Worm (Caenorhabditis elegans) whole organism, L4 larva: Measurements from ENCODE around the gene sra-6.
A peak's percentile ranks its signal among the peaks of the same experiment; 100 is the strongest.

ENCODE experiments used
- F10B5.3 ChIP-seq: sonication (generic microtip); optimal IDR thresholded peaks from 2 replicates; lab custom pipeline; 2016; ENCODE audit warnings: mild to moderate bottlenecking, missing genetic modification characterization, missing compliant biosample characterization
- F49E8.2 ChIP-seq: sonication (generic microtip); optimal IDR thresholded peaks from 2 replicates; lab custom pipeline; 2016; ENCODE audit warnings: missing compliant biosample characterization, mild to moderate bottlenecking, missing genetic modification characterization, borderline replicate concordance
- R02D3.7 ChIP-seq: fragments of 150-350 bp; sonication (generic microtip); optimal IDR thresholded peaks from 3 replicates; lab custom pipeline; 2014; ENCODE audit warnings: missing biosample characterization, missing genetic modification characterization
- T20F7.1 ChIP-seq: fragments of 200-800 bp; sonication (Bioruptor generic); optimal IDR thresholded peaks from 2 replicates; lab custom pipeline; 2018; ENCODE audit warnings: mild to moderate bottlenecking, missing genetic modification characterization, missing compliant biosample characterization
- T26A8.4 ChIP-seq: fragments of 200-800 bp; sonication (Bioruptor generic); IDR thresholded peaks from 2 replicates; pipeline ENCODE4 v1.3.6; 2022; ENCODE audit warnings: missing genetic modification characterization, missing compliant biosample characterization
- Y5F2A.4 ChIP-seq: fragments of 200-800 bp; sonication (Bioruptor generic); optimal IDR thresholded peaks from 2 replicates; lab custom pipeline; 2018; ENCODE audit warnings: mild to moderate bottlenecking, missing genetic modification characterization, missing compliant biosample characterization
- Y75B8A.6 ChIP-seq: fragments of 200-800 bp; sonication (Bioruptor generic); IDR thresholded peaks from 2 replicates; pipeline ENCODE4 v1.3.6; 2022; ENCODE audit warnings: missing genetic modification reagents, missing genetic modification characterization, missing compliant biosample characterization
- ZK337.2 ChIP-seq: fragments of 200-800 bp; sonication (Bioruptor generic); IDR thresholded peaks from 2 replicates; pipeline ENCODE4 v1.3.6; 2022; ENCODE audit warnings: missing genetic modification reagents, missing genetic modification characterization, missing compliant biosample characterization
- ZK546.5 ChIP-seq, 2 experiments: sonication (generic microtip); optimal IDR thresholded peaks; 2 replicates each; lab custom pipeline; 2017; ENCODE audit warnings: missing biosample characterization in 2 of 2, missing genetic modification characterization in 2 of 2
- ama-1 ChIP-seq: fragments of 150-350 bp; optimal IDR thresholded peaks from 2 replicates; lab custom pipeline; 2014; ENCODE audit warnings: inconsistent platforms, mixed read lengths
- arid-1 ChIP-seq: fragments of 200-800 bp; sonication (Bioruptor generic); conservative IDR thresholded peaks from 2 replicates; pipeline ENCODE4 v1.3.6; 2022; ENCODE audit warnings: missing genetic modification reagents, missing genetic modification characterization, missing compliant biosample characterization
- attf-4 ChIP-seq: sonication (generic microtip); optimal IDR thresholded peaks from 3 replicates; lab custom pipeline; 2017; ENCODE audit warnings: missing biosample characterization, missing genetic modification characterization
- ceh-28 ChIP-seq: fragments of 150-350 bp; optimal IDR thresholded peaks from 2 replicates; lab custom pipeline; 2014; ENCODE audit warnings: missing biosample characterization, missing genetic modification reagents, missing genetic modification characterization
- ceh-32 ChIP-seq: sonication (generic microtip); optimal IDR thresholded peaks from 2 replicates; lab custom pipeline; 2016; ENCODE audit warnings: mild to moderate bottlenecking, missing genetic modification characterization, missing compliant biosample characterization; ENCODE audit not compliant: poor library complexity
- ceh-62 ChIP-seq: sonication (generic microtip); optimal IDR thresholded peaks from 2 replicates; lab custom pipeline; 2017; ENCODE audit warnings: missing biosample characterization, missing genetic modification characterization
- ces-1 ChIP-seq: fragments of 150-350 bp; sonication (generic microtip); optimal IDR thresholded peaks from 4 replicates; lab custom pipeline; 2014; ENCODE audit warnings: missing biosample characterization, missing genetic modification reagents, missing genetic modification characterization
- ctbp-1 ChIP-seq: fragments of 200-800 bp; sonication (Bioruptor generic); IDR thresholded peaks from 2 replicates; pipeline ENCODE4 v1.3.6; 2022; ENCODE audit warnings: missing genetic modification reagents, missing genetic modification characterization, missing compliant biosample characterization
- daf-8 ChIP-seq: fragments of 200-800 bp; sonication (Bioruptor generic); IDR thresholded peaks from 2 replicates; pipeline ENCODE4 v1.3.6; 2022; ENCODE audit warnings: missing genetic modification characterization, missing compliant biosample characterization
- dmd-6 ChIP-seq: fragments of 200-800 bp; sonication (Bioruptor generic); IDR thresholded peaks from 2 replicates; pipeline ENCODE4 v1.3.6; 2022; ENCODE audit warnings: missing genetic modification reagents, missing genetic modification characterization, missing compliant biosample characterization
- dmd-8 ChIP-seq: fragments of 200-800 bp; sonication (Bioruptor generic); IDR thresholded peaks from 2 replicates; pipeline ENCODE4 v1.3.6; 2022; ENCODE audit warnings: missing genetic modification characterization, missing compliant biosample characterization
- dve-1 ChIP-seq: sonication (generic microtip); optimal IDR thresholded peaks from 2 replicates; lab custom pipeline; 2017; ENCODE audit warnings: antibody characterized with exemption, mild to moderate bottlenecking, missing genetic modification characterization, missing compliant biosample characterization; ENCODE audit not compliant: insufficient read depth
- egl-27 ChIP-seq: sonication (generic microtip); optimal IDR thresholded peaks from 3 replicates; lab custom pipeline; 2017; ENCODE audit warnings: missing biosample characterization, missing genetic modification reagents, missing genetic modification characterization
- fos-1 ChIP-seq: fragments of 150-350 bp; optimal IDR thresholded peaks from 2 replicates; lab custom pipeline; 2014; ENCODE audit warnings: missing biosample characterization, missing genetic modification characterization
- hlh-11 ChIP-seq: fragments of 200-800 bp; sonication (Bioruptor generic); optimal IDR thresholded peaks from 2 replicates; lab custom pipeline; 2018; ENCODE audit warnings: mild to moderate bottlenecking, missing genetic modification characterization, missing compliant biosample characterization
- hlh-30 ChIP-seq: sonication (generic microtip); optimal IDR thresholded peaks from 2 replicates; lab custom pipeline; 2017; ENCODE audit warnings: antibody characterized with exemption, mild to moderate bottlenecking, missing genetic modification characterization, missing compliant biosample characterization; ENCODE audit not compliant: insufficient read depth
- hmg-1.1 ChIP-seq: fragments of 200-800 bp; sonication (Bioruptor generic); IDR thresholded peaks from 2 replicates; pipeline ENCODE4 v1.3.6; 2022; ENCODE audit warnings: missing genetic modification reagents, missing genetic modification characterization, missing compliant biosample characterization
- lin-13 ChIP-seq: fragments of 150-350 bp; optimal IDR thresholded peaks from 2 replicates; lab custom pipeline; 2014; ENCODE audit warnings: missing biosample characterization, missing genetic modification reagents, missing genetic modification characterization
- lin-15B ChIP-seq: fragments of 150-350 bp; sonication (generic microtip); optimal IDR thresholded peaks from 3 replicates; lab custom pipeline; 2014; ENCODE audit warnings: missing biosample characterization, missing genetic modification characterization
- lin-38 ChIP-seq: fragments of 200-800 bp; sonication (Bioruptor generic); IDR thresholded peaks from 2 replicates; pipeline ENCODE4 v1.3.6; 2022; ENCODE audit warnings: missing genetic modification reagents, missing genetic modification characterization, missing compliant biosample characterization
- lin-39 ChIP-seq: fragments of 150-350 bp; optimal IDR thresholded peaks from 2 replicates; lab custom pipeline; 2014; ENCODE audit warnings: missing biosample characterization, missing genetic modification reagents, missing genetic modification characterization
- madf-5 ChIP-seq, 2 experiments: fragments of 200-800 bp; sonication (Bioruptor generic); IDR thresholded peaks; 2 replicates each; pipeline ENCODE4 v1.3.6; 2022; ENCODE audit warnings: missing compliant biosample characterization in 2 of 2, missing genetic modification characterization in 2 of 2
- mdt-29 ChIP-seq: fragments of 200-800 bp; sonication (Bioruptor generic); IDR thresholded peaks from 2 replicates; pipeline ENCODE4 v1.3.6; 2022; ENCODE audit warnings: missing genetic modification reagents, missing genetic modification characterization, missing compliant biosample characterization
- mes-2 ChIP-seq: sonication (generic microtip); optimal IDR thresholded peaks from 2 replicates; lab custom pipeline; 2016; ENCODE audit warnings: missing genotype, mild to moderate bottlenecking, missing genetic modification characterization, missing compliant biosample characterization; ENCODE audit not compliant: poor library complexity, severe bottlenecking
- mxl-3 ChIP-seq: fragments of 200-800 bp; sonication (Bioruptor generic); optimal IDR thresholded peaks from 2 replicates; lab custom pipeline; 2018; ENCODE audit warnings: mild to moderate bottlenecking, missing genetic modification characterization, missing compliant biosample characterization
- nhr-102 ChIP-seq: sonication (generic microtip); optimal IDR thresholded peaks from 2 replicates; lab custom pipeline; 2016; ENCODE audit warnings: mild to moderate bottlenecking, missing genetic modification characterization, moderate library complexity, missing compliant biosample characterization
- nhr-111 ChIP-seq: fragments of 200-800 bp; sonication (Bioruptor generic); optimal IDR thresholded peaks from 2 replicates; lab custom pipeline; 2018; ENCODE audit warnings: mild to moderate bottlenecking, missing genetic modification characterization, missing compliant biosample characterization
- nhr-41 ChIP-seq: fragments of 200-800 bp; sonication (Bioruptor generic); IDR thresholded peaks from 2 replicates; pipeline ENCODE4 v1.3.6; 2022; ENCODE audit warnings: missing genetic modification reagents, missing genetic modification characterization, missing compliant biosample characterization
- nhr-42 ChIP-seq: fragments of 200-800 bp; sonication (Bioruptor generic); IDR thresholded peaks from 2 replicates; pipeline ENCODE4 v1.3.6; 2022; ENCODE audit warnings: missing genetic modification characterization, missing compliant biosample characterization
- pqm-1 ChIP-seq: sonication (generic microtip); optimal IDR thresholded peaks from 2 replicates; lab custom pipeline; 2017; ENCODE audit warnings: missing biosample characterization, missing genetic modification characterization
- saeg-2 ChIP-seq: fragments of 200-800 bp; sonication (Bioruptor generic); IDR thresholded peaks from 2 replicates; pipeline ENCODE4 v1.3.6; 2022; ENCODE audit warnings: missing genetic modification reagents, missing genetic modification characterization, missing compliant biosample characterization
- set-16 ChIP-seq: fragments of 200-800 bp; sonication (Bioruptor generic); IDR thresholded peaks from 2 replicates; pipeline ENCODE4 v1.3.6; 2022; ENCODE audit warnings: missing genetic modification reagents, missing genetic modification characterization, missing compliant biosample characterization
- skn-1 ChIP-seq: fragments of 150-350 bp; optimal IDR thresholded peaks from 2 replicates; lab custom pipeline; 2014; ENCODE audit warnings: missing biosample characterization, missing genetic modification characterization
- snpc-1.2 ChIP-seq: fragments of 200-800 bp; sonication (Bioruptor generic); IDR thresholded peaks from 2 replicates; pipeline ENCODE4 v1.3.6; 2022; ENCODE audit warnings: missing genetic modification reagents, missing genetic modification characterization, missing compliant biosample characterization
- spr-1 ChIP-seq: sonication (generic microtip); optimal IDR thresholded peaks from 2 replicates; lab custom pipeline; 2016; ENCODE audit warnings: mild to moderate bottlenecking, missing genetic modification characterization, missing compliant biosample characterization
- spr-3 ChIP-seq: fragments of 200-800 bp; sonication (Bioruptor generic); optimal IDR thresholded peaks from 2 replicates; lab custom pipeline; 2018; ENCODE audit warnings: mild to moderate bottlenecking, missing genetic modification characterization, missing compliant biosample characterization
- tag-97 ChIP-seq: fragments of 200-800 bp; sonication (Bioruptor generic); IDR thresholded peaks from 2 replicates; pipeline ENCODE4 v1.3.6; 2022; ENCODE audit warnings: missing genetic modification characterization, missing compliant biosample characterization
- unc-130 ChIP-seq: sonication (generic microtip); optimal IDR thresholded peaks from 2 replicates; lab custom pipeline; 2016; ENCODE audit warnings: missing genetic modification reagents, missing genetic modification characterization, missing compliant biosample characterization
- unc-62 ChIP-seq, 3 experiments: fragments of 150-350 bp in 1 of 3; sonication (generic microtip); optimal IDR thresholded peaks in 2 of 3; peaks in 1 of 3; 1 replicate in 1 of 3; 2 replicates in 2 of 3; lab custom pipeline; 2014 to 2017; ENCODE audit warnings: missing biosample characterization in 3 of 3, missing genetic modification characterization in 3 of 3, missing genetic modification reagents in 3 of 3, missing genotype in 1 of 3
- vab-7 ChIP-seq: fragments of 200-800 bp; sonication (Bioruptor generic); IDR thresholded peaks from 2 replicates; pipeline ENCODE4 v1.3.6; 2022; ENCODE audit warnings: missing genetic modification reagents, missing genetic modification characterization, missing compliant biosample characterization
- zfp-2 ChIP-seq: sonication (generic microtip); optimal IDR thresholded peaks from 2 replicates; lab custom pipeline; 2016; ENCODE audit warnings: mild to moderate bottlenecking, missing genetic modification characterization, missing compliant biosample characterization
- zfp-3 ChIP-seq: fragments of 200-800 bp; sonication (Bioruptor generic); conservative IDR thresholded peaks from 2 replicates; pipeline ENCODE4 v1.3.6; 2022; ENCODE audit warnings: missing genetic modification reagents, missing genetic modification characterization, missing compliant biosample characterization

sra-6 gene

ce11 chrII:9591071-9591470 is 40.5 kb upstream of the sra-6 start, which contains the start of the genes E02H1.1 and tag-124 (continued):
- TF ChIP-seq nhr-42 (GFP tag; lab: Robert Waterston, UW) (no peak), ZK546.5 (tag; optimal IDR thresholded peaks at IDR 0.05; lab: Kevin White, UChicago) (no peak), mes-2 (tag; lab: Kevin White, UChicago) (peak; percentile 99), ces-1 (GFP tag; lab: Kevin White, UChicago) (no peak), skn-1 (no peak), F49E8.2 (peak; percentile 45), unc-62 (GFP tag; optimal IDR thresholded peaks at IDR 0.05 in 1 of 2; lab: Kevin White, UChicago) (no peak), unc-62 (tag; optimal IDR thresholded peaks at IDR 0.05; lab: Kevin White, UChicago) (no peak), fos-1 (tag; lab: Kevin White, UChicago) (no peak), ZK337.2 (peak; percentile 83), tag-97 (GFP tag; lab: Robert Waterston, UW) (0 out of 2 replicates have a peak, but pooled peaks have one; percentile 51), hmg-1.1 (GFP tag; lab: Robert Waterston, UW) (peak; percentile 62), nhr-41 (GFP tag; lab: Robert Waterston, UW) (no peak), mxl-3 (GFP tag; lab: Kevin White, UChicago) (peak; percentile 32), Y75B8A.6 (GFP tag; lab: Robert Waterston, UW) (no peak), dmd-8 (no peak), T20F7.1 (GFP tag; lab: Kevin White, UChicago) (peak; percentile 82), lin-38 (GFP tag; lab: Robert Waterston, UW) (peak; percentile 62), nhr-102 (tag; lab: Kevin White, UChicago) (peak; percentile 48), saeg-2 (GFP tag; lab: Robert Waterston, UW) (no peak), ceh-32 (tag; lab: Kevin White, UChicago) (no peak), ceh-28 (no peak), spr-1 (no peak), arid-1 (GFP tag; lab: Robert Waterston, UW) (no peak), lin-15B (tag; lab: Kevin White, UChicago) (no peak), F10B5.3 (no peak), hlh-30 (peak; percentile 42), zfp-2 (tag; lab: Kevin White, UChicago) (no peak), dmd-6 (peak; percentile 73), spr-3 (GFP tag; lab: Kevin White, UChicago) (no peak), zfp-3 (GFP tag; lab: Robert Waterston, UW) (no peak), lin-13 (GFP tag; lab: Kevin White, UChicago) (no peak), egl-27 (tag; lab: Kevin White, UChicago) (no peak), vab-7 (no peak), pqm-1 (tag; lab: Kevin White, UChicago) (no peak), snpc-1.2 (no peak), lin-39 (tag; lab: Kevin White, UChicago) (no peak), ama-1 (lab: Kevin White, UChicago) (no peak), set-16 (GFP tag; lab: Robert Waterston, UW) (no peak), attf-4 (no peak), dve-1 (tag; lab: Kevin White, UChicago) (peak; percentile 66), Y5F2A.4 (GFP tag; lab: Kevin White, UChicago) (no peak), hlh-11 (tag; lab: Kevin White, UChicago) (peak; percentile 33), R02D3.7 (no peak), unc-130 (GFP tag; lab: Kevin White, UChicago) (peak; percentile 84), madf-5 (GFP tag; IDR thresholded peaks at IDR 0.05; lab: Robert Waterston, UW) (no peak), daf-8 (GFP tag; lab: Robert Waterston, UW) (no peak), ceh-62 (tag; lab: Kevin White, UChicago) (no peak), T26A8.4 (GFP tag; lab: Robert Waterston, UW) (no peak), nhr-111 (GFP tag; lab: Kevin White, UChicago) (no peak), mdt-29 (GFP tag; lab: Robert Waterston, UW) (no peak), ctbp-1 (GFP tag; lab: Robert Waterston, UW) (0 out of 2 replicates have a peak, but pooled peaks have one; percentile 31)
